Worm (Caenorhabditis elegans) whole organism, L1 larva: ENCODE results near the gene rps-14.

Experiments
- F16B12.6 ChIP-seq: fragments of 150-350 bp; optimal IDR thresholded peaks from 2 replicates; lab custom pipeline; 2014; ENCODE audit warnings: missing biosample characterization, missing genetic modification characterization
- alr-1 ChIP-seq: fragments of 200-800 bp; sonication (Bioruptor generic); optimal IDR thresholded peaks from 2 replicates; lab custom pipeline; 2018; ENCODE audit warnings: borderline replicate concordance, mild to moderate bottlenecking, missing genetic modification characterization, missing compliant biosample characterization
- ama-1 ChIP-seq: fragments of 150-350 bp; optimal IDR thresholded peaks from 2 replicates; lab custom pipeline; 2014
- blmp-1 ChIP-seq: fragments of 150-350 bp; optimal IDR thresholded peaks from 2 replicates; lab custom pipeline; 2014; ENCODE audit warnings: missing biosample characterization, missing genetic modification characterization
- ceh-63 ChIP-seq: fragments of 200-800 bp; sonication (Bioruptor generic); optimal IDR thresholded peaks from 2 replicates; lab custom pipeline; 2018; ENCODE audit warnings: mild to moderate bottlenecking, missing genetic modification characterization, missing compliant biosample characterization
- ceh-8 ChIP-seq: fragments of 200-800 bp; sonication (Bioruptor generic); optimal IDR thresholded peaks from 2 replicates; lab custom pipeline; 2018; ENCODE audit warnings: mild to moderate bottlenecking, missing genetic modification characterization, moderate library complexity, missing compliant biosample characterization
- ceh-82 ChIP-seq, 3 experiments: fragments of 150-350 bp in 1 of 3; sonication (generic microtip) in 2 of 3; optimal IDR thresholded peaks; 2 replicates each; lab custom pipeline; 2014 to 2017; ENCODE audit warnings: missing biosample characterization in 3 of 3, missing genetic modification characterization in 3 of 3
- ceh-88 ChIP-seq: fragments of 200-800 bp; sonication (Bioruptor generic); IDR thresholded peaks from 2 replicates; pipeline ENCODE4 v1.3.6; 2022; ENCODE audit warnings: missing genetic modification characterization, missing compliant biosample characterization
- ceh-90 ChIP-seq: sonication (generic microtip); optimal IDR thresholded peaks from 2 replicates; lab custom pipeline; 2016; ENCODE audit warnings: missing genetic modification characterization, missing compliant biosample characterization
- efl-1 ChIP-seq, 4 experiments: fragments of 150-350 bp; optimal IDR thresholded peaks in 3 of 4; peaks in 1 of 4; 1 replicate in 1 of 4; 2 replicates in 3 of 4; lab custom pipeline; 2014; ENCODE audit warnings: missing biosample characterization in 2 of 4, missing genetic modification characterization in 2 of 4, missing genetic modification reagents in 2 of 4
- efl-3 ChIP-seq: fragments of 200-800 bp; sonication (Bioruptor generic); optimal IDR thresholded peaks from 2 replicates; lab custom pipeline; 2018; ENCODE audit warnings: mild to moderate bottlenecking, missing genetic modification characterization, missing compliant biosample characterization
- elt-2 ChIP-seq: sonication (generic microtip); optimal IDR thresholded peaks from 2 replicates; lab custom pipeline; 2016; ENCODE audit warnings: missing genetic modification characterization, mild to moderate bottlenecking, inconsistent platforms, missing compliant biosample characterization, missing genetic modification reagents
- fkh-8 ChIP-seq: sonication (generic microtip); optimal IDR thresholded peaks from 2 replicates; lab custom pipeline; 2016; ENCODE audit warnings: mild to moderate bottlenecking, missing genetic modification characterization, missing compliant biosample characterization
- fos-1 ChIP-seq: fragments of 150-350 bp; optimal IDR thresholded peaks from 2 replicates; lab custom pipeline; 2014; ENCODE audit warnings: missing biosample characterization, missing genetic modification characterization
- irx-1 ChIP-seq: sonication (generic microtip); optimal IDR thresholded peaks from 2 replicates; lab custom pipeline; 2016; ENCODE audit warnings: missing genetic modification characterization, missing compliant biosample characterization
- lin-15B ChIP-seq: fragments of 150-350 bp; sonication (generic microtip); optimal IDR thresholded peaks from 3 replicates; lab custom pipeline; 2014; ENCODE audit warnings: missing biosample characterization, missing genetic modification characterization
- lin-35 ChIP-seq, 2 experiments: fragments of 150-350 bp; optimal IDR thresholded peaks; 2 replicates each; lab custom pipeline; 2014; ENCODE audit warnings: missing biosample characterization in 2 of 2, missing genetic modification characterization in 2 of 2, missing genetic modification reagents in 2 of 2
- lir-3 ChIP-seq: sonication (generic microtip); optimal IDR thresholded peaks from 2 replicates; lab custom pipeline; 2016; ENCODE audit warnings: mild to moderate bottlenecking, missing genetic modification characterization, moderate library complexity, missing compliant biosample characterization; ENCODE audit not compliant: poor library complexity
- lsy-2 ChIP-seq, 2 experiments: fragments of 150-350 bp; optimal IDR thresholded peaks; 2 replicates each; lab custom pipeline; 2014; ENCODE audit warnings: missing biosample characterization in 2 of 2, missing genetic modification characterization in 2 of 2
- mep-1 ChIP-seq: fragments of 150-350 bp; optimal IDR thresholded peaks from 2 replicates; lab custom pipeline; 2014; ENCODE audit warnings: missing biosample characterization, missing genetic modification characterization
- nhr-11 ChIP-seq: fragments of 150-350 bp; optimal IDR thresholded peaks from 2 replicates; lab custom pipeline; 2014; ENCODE audit warnings: missing biosample characterization, missing genetic modification characterization
- nhr-19 ChIP-seq: fragments of 200-800 bp; sonication (Bioruptor generic); conservative IDR thresholded peaks from 2 replicates; pipeline ENCODE4 v1.3.6; 2022; ENCODE audit warnings: missing genetic modification characterization, missing compliant biosample characterization
- nhr-20 ChIP-seq: sonication (generic microtip); optimal IDR thresholded peaks from 2 replicates; lab custom pipeline; 2016; ENCODE audit warnings: mild to moderate bottlenecking, missing genetic modification characterization, missing compliant biosample characterization
- nhr-237 ChIP-seq: fragments of 150-350 bp; optimal IDR thresholded peaks from 2 replicates; lab custom pipeline; 2014; ENCODE audit warnings: missing biosample characterization, missing genetic modification characterization
- nhr-28 ChIP-seq: fragments of 150-350 bp; optimal IDR thresholded peaks from 2 replicates; lab custom pipeline; 2014; ENCODE audit warnings: missing biosample characterization, missing genetic modification characterization
- nhr-47 ChIP-seq: sonication (generic microtip); optimal IDR thresholded peaks from 2 replicates; lab custom pipeline; 2016; ENCODE audit warnings: mild to moderate bottlenecking, missing genetic modification characterization, moderate library complexity, missing compliant biosample characterization
- nhr-71 ChIP-seq: sonication (generic microtip); optimal IDR thresholded peaks from 2 replicates; lab custom pipeline; 2016; ENCODE audit warnings: mild to moderate bottlenecking, missing genetic modification characterization, moderate library complexity, missing compliant biosample characterization
- nhr-77 ChIP-seq: fragments of 150-350 bp; optimal IDR thresholded peaks from 2 replicates; lab custom pipeline; 2014; ENCODE audit warnings: missing biosample characterization, missing genetic modification characterization
- nhr-85 ChIP-seq: sonication (generic microtip); peaks from one replicate; lab custom pipeline; 2016; ENCODE audit warnings: missing genetic modification characterization, inconsistent platforms, missing compliant biosample characterization
- nhr-90 ChIP-seq: sonication (generic microtip); optimal IDR thresholded peaks from 2 replicates; lab custom pipeline; 2016; ENCODE audit warnings: mild to moderate bottlenecking, missing genetic modification characterization, missing compliant biosample characterization; ENCODE audit not compliant: poor library complexity
- pag-3 ChIP-seq: sonication (generic microtip); optimal IDR thresholded peaks from 2 replicates; lab custom pipeline; 2017; ENCODE audit warnings: missing genetic modification characterization, mild to moderate bottlenecking, missing compliant biosample characterization, antibody characterized with exemption, borderline replicate concordance; ENCODE audit not compliant: insufficient read depth
- rnt-1 ChIP-seq: sonication (generic microtip); optimal IDR thresholded peaks from 2 replicates; lab custom pipeline; 2016; ENCODE audit warnings: mild to moderate bottlenecking, missing genetic modification characterization, moderate library complexity, missing compliant biosample characterization
- skn-1 ChIP-seq: fragments of 150-350 bp; optimal IDR thresholded peaks from 2 replicates; lab custom pipeline; 2014; ENCODE audit warnings: missing biosample characterization, missing genetic modification characterization
- snu-23 ChIP-seq: sonication (generic microtip); optimal IDR thresholded peaks from 2 replicates; lab custom pipeline; 2016; ENCODE audit warnings: missing genetic modification characterization, missing compliant biosample characterization
- unc-130 ChIP-seq: fragments of 150-350 bp; optimal IDR thresholded peaks from 2 replicates; lab custom pipeline; 2017; ENCODE audit warnings: missing biosample characterization, missing genetic modification characterization, inconsistent platforms
- unc-62 ChIP-seq: fragments of 150-350 bp; optimal IDR thresholded peaks from 2 replicates; lab custom pipeline; 2014; ENCODE audit warnings: missing biosample characterization, missing genetic modification reagents, missing genetic modification characterization
- xbp-1 ChIP-seq: sonication (generic microtip); optimal IDR thresholded peaks from 2 replicates; lab custom pipeline; 2016; ENCODE audit warnings: missing genetic modification characterization, missing compliant biosample characterization
- zip-4 ChIP-seq: fragments of 200-800 bp; sonication (Bioruptor generic); optimal IDR thresholded peaks from 2 replicates; lab custom pipeline; 2018; ENCODE audit warnings: mild to moderate bottlenecking, missing genetic modification characterization, moderate library complexity, missing compliant biosample characterization
- ztf-11 ChIP-seq, 2 experiments: sonication (generic microtip); optimal IDR thresholded peaks; 2 replicates each; lab custom pipeline; 2016 to 2017; ENCODE audit warnings: missing genetic modification characterization in 2 of 2, missing biosample characterization in 1 of 2, missing compliant biosample characterization in 1 of 2

Gene rps-14

DNA sequence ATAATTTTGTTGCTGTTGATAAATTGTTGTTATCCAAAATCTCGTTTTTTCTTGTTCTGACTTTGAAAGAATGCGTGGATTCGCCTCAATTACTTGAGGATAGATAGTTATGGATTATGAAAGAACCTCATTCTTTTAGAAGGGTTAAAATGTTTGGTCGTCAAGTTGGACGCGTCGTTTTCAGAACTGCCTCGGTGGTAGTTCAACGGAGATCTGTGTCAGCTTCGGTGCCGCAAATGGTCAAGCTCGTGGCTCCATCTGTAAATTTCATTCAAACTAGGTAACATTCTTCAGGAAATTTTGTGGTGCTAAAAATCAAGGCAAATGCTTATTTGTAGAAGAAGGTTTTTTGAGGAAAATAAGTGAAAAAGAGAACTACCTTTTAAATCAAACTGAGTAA, 1.2 kb upstream of the rps-14 start, which contains the start of gene ndab-2:
Gene ndab-2 (plus strand): TSS at position 140 of the 400 bp plus-strand sequence.
- TF ChIP-seq lsy-2 (tag; optimal IDR thresholded peaks at IDR 0.05; lab: Kevin White, UChicago): peak in 1 of 2 experiments; percentile 28
- TF ChIP-seq pag-3 (tag; lab: Kevin White, UChicago): no peak
- TF ChIP-seq nhr-90 (tag; lab: Kevin White, UChicago): peak; percentile 5
- TF ChIP-seq nhr-47 (tag; lab: Kevin White, UChicago): peak; percentile 18
- TF ChIP-seq ama-1 (lab: Kevin White, UChicago): peak; percentile 41

DNA sequence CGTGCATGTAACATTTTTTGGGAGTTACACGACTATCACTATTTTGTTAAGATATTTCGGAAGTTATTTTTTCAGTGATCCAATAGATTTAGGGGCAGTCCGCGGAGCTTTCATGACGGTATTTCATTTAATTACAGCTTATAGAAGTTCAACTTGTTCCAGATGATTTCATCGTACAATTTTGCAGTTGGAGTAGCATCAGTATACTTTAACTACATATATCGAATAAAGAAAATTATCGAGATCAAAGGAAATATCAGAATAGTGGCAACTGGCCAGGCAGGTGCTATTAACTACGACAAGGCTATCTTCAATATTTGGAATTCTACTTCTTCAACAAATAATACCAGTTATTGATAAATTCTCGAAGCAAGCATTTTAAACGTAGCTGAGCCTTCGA, 891 bp downstream of the rps-14 start:
- no peak for TF ChIP-seq irx-1 (tag; lab: Kevin White, UChicago)
- TF ChIP-seq nhr-85 (tag; lab: Kevin White, UChicago): peak; percentile 46
- TF ChIP-seq fos-1 (tag; lab: Kevin White, UChicago): no peak
- peak in 1 of 2 experiments; percentile 14 for TF ChIP-seq lsy-2 (tag; optimal IDR thresholded peaks at IDR 0.05; lab: Kevin White, UChicago)
- TF ChIP-seq efl-1 (optimal IDR thresholded peaks at IDR 0.05; lab: Kevin White, UChicago): no peak
- TF ChIP-seq efl-1 (GFP tag; optimal IDR thresholded peaks at IDR 0.05 in 1 of 2; lab: Kevin White, UChicago): peak in 1 of 2 experiments; percentile 85
- TF ChIP-seq, all 84 proteins: peak for 3

DNA sequence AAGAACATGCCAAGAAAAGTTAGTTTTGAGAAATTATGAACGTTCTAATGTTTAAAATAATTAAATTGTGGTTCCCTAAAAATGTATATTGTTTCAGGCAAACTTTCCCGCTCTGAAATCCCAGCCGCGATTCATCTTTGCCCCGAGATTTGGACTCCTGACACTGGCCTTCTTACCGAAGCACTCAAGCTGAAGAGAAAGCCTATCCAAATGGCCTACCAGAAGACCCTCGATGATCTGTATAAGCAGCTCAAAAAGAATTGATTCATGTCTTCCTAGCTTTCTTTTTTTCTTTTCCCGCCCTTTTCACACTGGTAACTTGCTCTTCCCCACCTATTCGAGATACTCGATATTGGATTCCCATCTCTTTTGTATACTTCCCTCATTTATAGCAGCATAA, 9.3 kb downstream of the rps-14 start:
- no peak for TF ChIP-seq zip-4 (GFP tag; lab: Kevin White, UChicago)
- no peak for TF ChIP-seq ceh-82 (tag; optimal IDR thresholded peaks at IDR 0.05; lab: Kevin White, UChicago)
- no peak for TF ChIP-seq elt-2 (tag; lab: Kevin White, UChicago)
- TF ChIP-seq pag-3 (tag; lab: Kevin White, UChicago): no peak
- no peak for TF ChIP-seq snu-23
- TF ChIP-seq blmp-1 (tag; lab: Kevin White, UChicago): no peak
- TF ChIP-seq nhr-28 (tag; lab: Kevin White, UChicago): no peak
- TF ChIP-seq ceh-90 (tag; lab: Kevin White, UChicago): no peak
- TF ChIP-seq lin-15B (tag; lab: Kevin White, UChicago): no peak
- TF ChIP-seq nhr-11 (tag; lab: Kevin White, UChicago): no peak
- TF ChIP-seq unc-62 (GFP tag; lab: Kevin White, UChicago): no peak
- TF ChIP-seq ceh-8 (GFP tag; lab: Kevin White, UChicago): no peak
- no peak for TF ChIP-seq nhr-47 (tag; lab: Kevin White, UChicago)
- TF ChIP-seq mep-1 (tag; lab: Kevin White, UChicago): no peak
- TF ChIP-seq unc-130 (tag; lab: Kevin White, UChicago): no peak
- TF ChIP-seq lir-3 (tag; lab: Kevin White, UChicago): no peak
- no peak for TF ChIP-seq ceh-88 (GFP tag; lab: Robert Waterston, UW)
- TF ChIP-seq fkh-8 (tag; lab: Kevin White, UChicago): no peak
- TF ChIP-seq nhr-20: no peak

DNA sequence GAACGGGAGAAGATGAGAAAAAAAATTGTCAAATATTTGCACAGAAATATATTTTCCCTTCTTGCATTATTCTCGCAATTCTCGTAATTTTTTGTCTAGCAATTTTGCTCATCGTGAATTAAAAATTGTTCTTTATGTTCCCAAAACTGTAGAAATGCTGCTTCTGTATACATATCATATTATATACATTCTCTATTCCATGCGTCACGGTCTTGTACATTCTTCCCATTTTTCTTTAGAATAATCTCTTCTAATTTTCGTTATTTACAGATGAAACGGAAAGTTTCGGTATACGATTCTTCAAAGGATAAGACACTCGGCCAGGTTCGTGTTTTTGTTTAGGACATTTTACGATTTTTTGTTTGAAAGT, 11.8 kb downstream of the rps-14 start, which contains the start of gene acs-4:
Gene acs-4 (plus strand): TSS at position 271 of the 370 bp plus-strand sequence.
- TF ChIP-seq efl-3 (GFP tag; lab: Kevin White, UChicago) (no peak), blmp-1 (tag; lab: Kevin White, UChicago) (peak; percentile 12)

DNA sequence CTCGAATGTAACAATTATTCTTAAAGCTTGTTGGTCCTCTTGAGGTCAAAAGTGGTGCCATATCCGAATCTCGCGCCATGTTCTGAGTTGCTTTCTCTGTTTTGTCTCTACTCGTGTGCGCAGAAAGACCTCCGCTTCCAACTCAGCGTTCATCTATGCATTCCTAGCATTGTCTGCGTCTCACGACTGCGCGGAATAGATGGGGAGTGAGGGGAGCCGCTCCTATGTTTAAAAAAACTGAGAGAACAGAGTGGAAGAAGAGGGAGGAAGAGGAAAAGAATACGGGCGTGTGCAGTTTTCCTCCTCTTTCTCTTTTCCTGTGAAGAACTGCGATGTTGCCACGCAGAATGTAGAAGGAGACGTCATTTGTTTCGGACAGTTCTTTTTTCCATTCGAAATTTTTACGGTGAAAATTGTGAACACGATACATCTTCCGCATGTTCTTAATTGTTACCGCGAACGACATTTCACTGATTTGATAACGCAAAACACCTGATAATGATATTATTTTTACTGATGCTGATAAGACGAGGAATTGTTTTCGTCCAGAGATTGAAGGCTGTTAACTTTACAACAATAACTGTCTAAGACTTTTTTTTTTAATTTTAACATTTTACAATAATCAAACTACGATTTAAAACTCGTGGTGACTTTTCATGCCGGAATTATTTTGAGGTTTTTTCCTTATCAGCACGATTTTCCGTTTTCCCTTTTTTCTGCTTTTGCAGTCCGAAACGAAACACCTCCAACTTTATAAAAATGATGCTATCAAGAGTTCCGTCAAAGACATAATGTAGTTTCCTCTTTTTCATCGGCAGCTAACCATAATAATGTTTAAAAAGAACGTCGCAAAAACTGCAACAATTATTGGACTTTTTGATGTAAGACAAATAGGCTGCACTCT, 12.5 kb downstream of the rps-14 start:
- TF ChIP-seq nhr-71 (tag; lab: Kevin White, UChicago): peak; percentile 65
- TF ChIP-seq skn-1 (tag; lab: Kevin White, UChicago): peak; percentile 51
- TF ChIP-seq lsy-2 (tag; optimal IDR thresholded peaks at IDR 0.05; lab: Kevin White, UChicago): peak; percentile 12 to 63
- TF ChIP-seq mep-1 (tag; lab: Kevin White, UChicago): peak; percentile 82
- TF ChIP-seq alr-1 (tag; lab: Kevin White, UChicago): no peak
- TF ChIP-seq F16B12.6 (tag; lab: Kevin White, UChicago): peak; percentile 23
- peak; percentile 12 for TF ChIP-seq elt-2 (tag; lab: Kevin White, UChicago)
- no peak for TF ChIP-seq ceh-63 (GFP tag; lab: Kevin White, UChicago)
- TF ChIP-seq nhr-47 (tag; lab: Kevin White, UChicago): peak; percentile 44
- TF ChIP-seq ceh-88 (GFP tag; lab: Robert Waterston, UW): no peak
- peak; percentile 51 for TF ChIP-seq snu-23
- peak; percentile 10 to 61 for TF ChIP-seq lin-35 (GFP tag; optimal IDR thresholded peaks at IDR 0.05; lab: Kevin White, UChicago)
- peak; percentile 30 for TF ChIP-seq rnt-1 (tag; lab: Kevin White, UChicago)
- TF ChIP-seq nhr-19: no peak
- TF ChIP-seq efl-1 (optimal IDR thresholded peaks at IDR 0.05; lab: Kevin White, UChicago): peak; percentile 61
- TF ChIP-seq efl-1 (GFP tag; optimal IDR thresholded peaks at IDR 0.05 in 1 of 2; lab: Kevin White, UChicago): peak in 1 of 2 experiments; percentile 38
- TF ChIP-seq nhr-77 (tag; lab: Kevin White, UChicago): peak; percentile 45
- TF ChIP-seq xbp-1 (tag; lab: Kevin White, UChicago): peak; percentile 24
- TF ChIP-seq nhr-237 (tag; lab: Kevin White, UChicago): peak; percentile 8
- TF ChIP-seq ztf-11 (tag; optimal IDR thresholded peaks at IDR 0.05; lab: Kevin White, UChicago): no peak
